Fruit fly (Drosophila melanogaster): Measurements from ENCODE around the gene GV1.

GV1 gene

DNA sequence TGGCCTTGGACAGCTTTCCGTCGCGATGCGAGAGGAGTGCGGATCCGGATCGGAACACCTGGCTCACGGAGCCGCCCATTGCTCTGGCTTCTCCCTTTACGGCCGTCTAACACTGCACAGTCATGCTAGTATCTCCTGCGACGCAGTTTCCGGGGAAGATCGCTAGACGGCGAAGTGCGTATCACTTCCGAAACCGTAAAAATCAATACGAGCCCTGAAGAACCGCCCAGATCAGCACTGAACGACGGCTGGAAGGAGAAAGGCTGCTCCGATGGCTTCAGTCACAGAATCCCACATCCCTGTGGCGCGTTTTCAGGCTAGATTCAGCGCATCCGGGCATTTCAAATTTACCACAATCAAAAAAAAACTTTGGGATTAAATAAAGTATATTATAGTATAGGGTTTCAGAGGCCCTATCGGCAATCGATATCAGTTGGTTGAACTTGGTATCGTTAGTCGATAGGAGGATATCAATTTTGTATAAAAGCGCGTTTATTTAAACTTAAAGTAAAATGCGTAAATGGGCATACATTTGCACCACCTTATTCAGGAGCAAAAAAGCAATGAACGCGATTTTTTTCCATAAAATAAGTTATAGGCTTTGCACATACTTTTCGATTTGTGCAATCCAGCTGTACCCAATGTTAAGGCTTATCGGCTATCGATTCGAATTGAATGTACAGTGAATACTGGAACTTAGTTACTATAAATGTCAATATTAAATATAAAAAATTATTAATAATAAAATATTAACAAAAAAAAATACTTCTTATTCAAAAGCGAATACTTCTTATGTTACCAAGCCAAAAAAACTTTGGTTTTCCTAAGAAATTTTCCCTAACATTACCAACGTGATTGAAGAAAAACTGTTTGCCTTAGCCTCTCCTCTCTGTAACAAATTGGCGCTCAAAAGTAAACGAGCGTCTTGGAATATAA is 35.4 kb upstream of the GV1 start, which contains the start of the genes CG13933 and PolD2 (continued):
- TF ChIP-seq CG18011 (GFP tag; optimal IDR thresholded peaks at IDR 0.05): peak; percentile 88
- TF ChIP-seq Fer2 (tag; optimal IDR thresholded peaks at IDR 0.05): peak; percentile 44
- TF ChIP-seq Lhr (GFP tag; optimal IDR thresholded peaks at IDR 0.05): no peak
- peak; percentile 96 for TF ChIP-seq CG16815 (GFP tag; optimal IDR thresholded peaks at IDR 0.05)
- TF ChIP-seq jigr1 (GFP tag; IDR thresholded peaks at IDR 0.05): peak; percentile 73; the same call in 2 of the 3 replicates
- no peak for TF ChIP-seq abd-A (tag; optimal IDR thresholded peaks at IDR 0.05)
- TF ChIP-seq Rfx (GFP tag; IDR thresholded peaks at IDR 0.05): peak; percentile 96
- peak; percentile 69 for TF ChIP-seq her (GFP tag; optimal IDR thresholded peaks at IDR 0.05)
- peak; percentile 52 for TF ChIP-seq CG9876 (GFP tag; optimal IDR thresholded peaks at IDR 0.05)
- TF ChIP-seq CG5245 (GFP tag; optimal IDR thresholded peaks at IDR 0.05): peak; percentile 55
- peak; percentile 97 for TF ChIP-seq Hand (GFP tag; optimal IDR thresholded peaks at IDR 0.05)
- peak; percentile 24 for TF ChIP-seq wek (GFP tag; optimal IDR thresholded peaks at IDR 0.05)
- TF ChIP-seq Mad (GFP tag; optimal IDR thresholded peaks at IDR 0.05): peak; percentile 85
- TF ChIP-seq CG4360 (GFP tag; IDR thresholded peaks at IDR 0.05): peak; percentile 60; the same call in 1 of the 2 replicates
- peak; percentile 74 for TF ChIP-seq CG6765 (GFP tag; optimal IDR thresholded peaks at IDR 0.05)
- peak; percentile 97 for TF ChIP-seq Ets65A (GFP tag)
- TF ChIP-seq CG18619 (GFP tag; optimal IDR thresholded peaks at IDR 0.05): peak; percentile 97
- TF ChIP-seq ssp (GFP tag; IDR thresholded peaks at IDR 0.05): peak; percentile 88
- peak; percentile 95 for TF ChIP-seq nerfin-2 (GFP tag; IDR thresholded peaks at IDR 0.05; ENCODE audit: partially characterized antibody)
- TF ChIP-seq gsb (GFP tag; IDR thresholded peaks at IDR 0.05): peak; percentile 96
- TF ChIP-seq Dp (GFP tag; optimal IDR thresholded peaks at IDR 0.05): peak; percentile 68
- TF ChIP-seq corto (GFP tag; optimal IDR thresholded peaks at IDR 0.05): no peak
- TF ChIP-seq CG10209 (GFP tag; optimal IDR thresholded peaks at IDR 0.05): peak; percentile 97
- TF ChIP-seq sima (GFP tag; optimal IDR thresholded peaks at IDR 0.05): peak; percentile 23
- peak; percentile 93 for TF ChIP-seq CG12219 (GFP tag; optimal IDR thresholded peaks at IDR 0.05)
- no peak for TF ChIP-seq CG8290 (GFP tag; optimal IDR thresholded peaks at IDR 0.05)
- TF ChIP-seq CG8290 (tag; optimal IDR thresholded peaks at IDR 0.05): no peak
- TF ChIP-seq jing (GFP tag; optimal IDR thresholded peaks at IDR 0.05): peak; percentile 80
- TF ChIP-seq bcd (GFP tag; optimal IDR thresholded peaks at IDR 0.05): peak; percentile 94
- peak; percentile 82 for TF ChIP-seq CG6813 (GFP tag; optimal IDR thresholded peaks at IDR 0.05)
- peak; percentile 98 for TF ChIP-seq seq (GFP tag; IDR thresholded peaks at IDR 0.05)
- no peak for TF ChIP-seq CG6683 (GFP tag; optimal IDR thresholded peaks at IDR 0.05)
- TF ChIP-seq CG12155 (GFP tag; optimal IDR thresholded peaks at IDR 0.05): peak; percentile 95
- no peak for TF ChIP-seq h (optimal IDR thresholded peaks at IDR 0.05)
- no peak for TF ChIP-seq dmrt99B (tag; optimal IDR thresholded peaks at IDR 0.05)
- TF ChIP-seq mld (GFP tag; IDR thresholded peaks at IDR 0.05; ENCODE audit: partially characterized antibody): peak; percentile 67; the same call in 2 of the 3 replicates
- TF ChIP-seq Awh (GFP tag; IDR thresholded peaks at IDR 0.05): peak; percentile 93
- no peak for TF ChIP-seq fd64A (GFP tag; optimal IDR thresholded peaks at IDR 0.05)
- peak; percentile 53 for TF ChIP-seq disco-r (GFP tag; optimal IDR thresholded peaks at IDR 0.05)
- TF ChIP-seq ATbp (GFP tag; optimal IDR thresholded peaks at IDR 0.05): no peak
- peak; percentile 85 for TF ChIP-seq CG17912 (GFP tag; optimal IDR thresholded peaks at IDR 0.05)
- peak; percentile 65; the same call in 1 of the 4 replicates for TF ChIP-seq chinmo (GFP tag; IDR thresholded peaks at IDR 0.05; ENCODE audit: partially characterized antibody)
- TF ChIP-seq Xrp1 (GFP tag; IDR thresholded peaks at IDR 0.05): peak; percentile 99
- TF ChIP-seq hbn (GFP tag; IDR thresholded peaks at IDR 0.05; ENCODE audit: partially characterized antibody): peak; percentile 69
- no peak for TF ChIP-seq Asciz (GFP tag; optimal IDR thresholded peaks at IDR 0.05)
- peak; percentile 24 for TF ChIP-seq p53 (GFP tag; optimal IDR thresholded peaks at IDR 0.05)
- peak; percentile 99 for TF ChIP-seq CG14441 (GFP tag; IDR thresholded peaks at IDR 0.05)
- peak; percentile 80 for TF ChIP-seq sna (GFP tag; IDR thresholded peaks at IDR 0.05; ENCODE audit: partially characterized antibody)
